Worm (Caenorhabditis elegans) whole organism, L2 larva: Measurements from ENCODE around the gene brf-1.

ENCODE experiments used
- C34F6.9 ChIP-seq: fragments of 150-350 bp; optimal IDR thresholded peaks from 2 replicates; lab custom pipeline; 2014; ENCODE audit warnings: missing biosample characterization, missing genetic modification characterization
- F13H6.1 ChIP-seq: sonication (generic microtip); optimal IDR thresholded peaks from 2 replicates; lab custom pipeline; 2016; ENCODE audit warnings: missing genetic modification characterization, missing compliant biosample characterization
- Y55F3AM.14 ChIP-seq: fragments of 200-800 bp; sonication (Bioruptor generic); optimal IDR thresholded peaks from 2 replicates; lab custom pipeline; 2018; ENCODE audit warnings: mild to moderate bottlenecking, missing genetic modification characterization, missing compliant biosample characterization
- ZK546.5 ChIP-seq: sonication (generic microtip); optimal IDR thresholded peaks from 2 replicates; lab custom pipeline; 2017; ENCODE audit warnings: missing biosample characterization, missing genetic modification characterization
- alr-1 ChIP-seq: fragments of 150-350 bp; optimal IDR thresholded peaks from 2 replicates; lab custom pipeline; 2014; ENCODE audit warnings: missing biosample characterization, missing genetic modification characterization
- aly-2 ChIP-seq: fragments of 150-350 bp; optimal IDR thresholded peaks from 2 replicates; lab custom pipeline; 2014; ENCODE audit warnings: missing biosample characterization, missing genetic modification characterization
- ama-1 ChIP-seq: fragments of 150-350 bp; optimal IDR thresholded peaks from 2 replicates; lab custom pipeline; 2018; ENCODE audit warnings: inconsistent platforms
- blmp-1 ChIP-seq: sonication (generic microtip); optimal IDR thresholded peaks from 2 replicates; lab custom pipeline; 2017; ENCODE audit warnings: missing genetic modification characterization, mild to moderate bottlenecking, missing compliant biosample characterization, antibody characterized with exemption, moderate library complexity; ENCODE audit not compliant: insufficient read depth
- ceh-16 ChIP-seq: fragments of 150-350 bp; optimal IDR thresholded peaks from 2 replicates; lab custom pipeline; 2014; ENCODE audit warnings: missing biosample characterization, missing genetic modification characterization
- crh-2 ChIP-seq: sonication (generic microtip); optimal IDR thresholded peaks from 2 replicates; lab custom pipeline; 2017; ENCODE audit warnings: missing biosample characterization, missing genetic modification characterization
- dmd-4 ChIP-seq: sonication (generic microtip); optimal IDR thresholded peaks from 2 replicates; lab custom pipeline; 2017; ENCODE audit warnings: missing biosample characterization, missing genetic modification characterization
- egl-27 ChIP-seq: sonication (generic microtip); optimal IDR thresholded peaks from 3 replicates; lab custom pipeline; 2017; ENCODE audit warnings: missing biosample characterization, missing genetic modification reagents, missing genetic modification characterization
- elt-3 ChIP-seq: sonication (generic microtip); optimal IDR thresholded peaks from 2 replicates; lab custom pipeline; 2017; ENCODE audit warnings: missing biosample characterization, missing genetic modification characterization
- fos-1 ChIP-seq: fragments of 150-350 bp; optimal IDR thresholded peaks from 2 replicates; lab custom pipeline; 2014; ENCODE audit warnings: missing biosample characterization, missing genetic modification characterization
- gmeb-1 ChIP-seq: fragments of 150-350 bp; optimal IDR thresholded peaks from 2 replicates; lab custom pipeline; 2014; ENCODE audit warnings: missing biosample characterization, missing genetic modification characterization
- lin-11 ChIP-seq: fragments of 150-350 bp; sonication (generic microtip); optimal IDR thresholded peaks from 2 replicates; lab custom pipeline; 2014; ENCODE audit warnings: missing biosample characterization, missing genetic modification characterization, inconsistent platforms, mixed read lengths
- lin-13 ChIP-seq: fragments of 150-350 bp; optimal IDR thresholded peaks from 2 replicates; lab custom pipeline; 2014; ENCODE audit warnings: missing biosample characterization, missing genetic modification reagents, missing genetic modification characterization
- lin-39 ChIP-seq: fragments of 150-350 bp; optimal IDR thresholded peaks from 2 replicates; lab custom pipeline; 2014; ENCODE audit warnings: missing biosample characterization, missing genetic modification reagents, missing genetic modification characterization
- lsy-2 ChIP-seq, 2 experiments: fragments of 150-350 bp in 1 of 2; sonication (generic microtip) in 1 of 2; optimal IDR thresholded peaks; 2 replicates each; lab custom pipeline; 2014 to 2017; ENCODE audit warnings: missing biosample characterization in 2 of 2, missing genetic modification characterization in 2 of 2
- mab-5 ChIP-seq: fragments of 150-350 bp; optimal IDR thresholded peaks from 2 replicates; lab custom pipeline; 2014; ENCODE audit warnings: missing biosample characterization, missing genetic modification characterization
- mbf-1 ChIP-seq: sonication (generic microtip); optimal IDR thresholded peaks from 2 replicates; lab custom pipeline; 2017; ENCODE audit warnings: missing biosample characterization, missing genetic modification characterization
- mdl-1 ChIP-seq, 2 experiments: fragments of 150-350 bp in 1 of 2; sonication (generic microtip) in 1 of 2; optimal IDR thresholded peaks; 2 replicates each; lab custom pipeline; 2017; ENCODE audit warnings: missing biosample characterization in 2 of 2, missing genetic modification characterization in 2 of 2
- nhr-10 ChIP-seq: sonication (generic microtip); optimal IDR thresholded peaks from 2 replicates; lab custom pipeline; 2017; ENCODE audit warnings: missing biosample characterization, missing genetic modification characterization
- nhr-11 ChIP-seq: fragments of 150-350 bp; optimal IDR thresholded peaks from 2 replicates; lab custom pipeline; 2014; ENCODE audit warnings: missing biosample characterization, missing genetic modification characterization
- nhr-12 ChIP-seq: fragments of 150-350 bp; optimal IDR thresholded peaks from 2 replicates; lab custom pipeline; 2014; ENCODE audit warnings: missing biosample characterization, missing genetic modification characterization
- nhr-129 ChIP-seq: fragments of 150-350 bp; optimal IDR thresholded peaks from 2 replicates; lab custom pipeline; 2014; ENCODE audit warnings: missing biosample characterization, missing genetic modification characterization
- nhr-21 ChIP-seq: fragments of 150-350 bp; optimal IDR thresholded peaks from 2 replicates; lab custom pipeline; 2014; ENCODE audit warnings: missing biosample characterization, missing genetic modification characterization
- nhr-23 ChIP-seq: fragments of 150-350 bp; optimal IDR thresholded peaks from 2 replicates; lab custom pipeline; 2014; ENCODE audit warnings: missing biosample characterization, missing genetic modification reagents, missing genetic modification characterization
- nhr-237 ChIP-seq: fragments of 150-350 bp; optimal IDR thresholded peaks from 2 replicates; lab custom pipeline; 2014; ENCODE audit warnings: missing biosample characterization, missing genetic modification characterization
- nhr-25 ChIP-seq: fragments of 150-350 bp; sonication (generic microtip); optimal IDR thresholded peaks from 3 replicates; lab custom pipeline; 2014; ENCODE audit warnings: missing biosample characterization, missing genetic modification characterization
- nhr-6 ChIP-seq: fragments of 150-350 bp; optimal IDR thresholded peaks from 2 replicates; lab custom pipeline; 2014; ENCODE audit warnings: missing biosample characterization, missing genetic modification characterization
- nhr-77 ChIP-seq: fragments of 150-350 bp; optimal IDR thresholded peaks from 2 replicates; lab custom pipeline; 2014; ENCODE audit warnings: missing biosample characterization, missing genetic modification characterization
- peb-1 ChIP-seq: fragments of 150-350 bp; optimal IDR thresholded peaks from 2 replicates; lab custom pipeline; 2014; ENCODE audit warnings: missing biosample characterization, missing genetic modification characterization
- sem-4 ChIP-seq: fragments of 150-350 bp; optimal IDR thresholded peaks from 2 replicates; lab custom pipeline; 2014; ENCODE audit warnings: missing biosample characterization, missing genetic modification reagents, missing genetic modification characterization
- skn-1 ChIP-seq: sonication (generic microtip); optimal IDR thresholded peaks from 2 replicates; lab custom pipeline; 2017; ENCODE audit warnings: missing biosample characterization, missing genetic modification characterization
- sma-3 ChIP-seq: sonication (generic microtip); optimal IDR thresholded peaks from 2 replicates; lab custom pipeline; 2016; ENCODE audit warnings: missing genetic modification reagents, missing genetic modification characterization, missing compliant biosample characterization
- sma-9 ChIP-seq, 2 experiments: fragments of 150-350 bp in 1 of 2; sonication (generic microtip) in 1 of 2; optimal IDR thresholded peaks; 2 replicates each; lab custom pipeline; 2014 to 2016; ENCODE audit warnings: missing genetic modification characterization in 2 of 2, mild to moderate bottlenecking in 1 of 2, missing biosample characterization in 1 of 2, missing compliant biosample characterization in 1 of 2, missing genetic modification reagents in 1 of 2, moderate library complexity in 1 of 2
- snpc-4 ChIP-seq: fragments of 150-350 bp; optimal IDR thresholded peaks from 2 replicates; lab custom pipeline; 2014; ENCODE audit warnings: missing biosample characterization, missing genetic modification characterization
- unc-39 ChIP-seq: fragments of 150-350 bp; optimal IDR thresholded peaks from 2 replicates; lab custom pipeline; 2014; ENCODE audit warnings: missing biosample characterization, missing genetic modification characterization
- unc-55 ChIP-seq: fragments of 150-350 bp; sonication (generic microtip); optimal IDR thresholded peaks from 3 replicates; lab custom pipeline; 2014; ENCODE audit warnings: missing biosample characterization, missing genetic modification reagents, missing genetic modification characterization
- unc-62 ChIP-seq: fragments of 150-350 bp; optimal IDR thresholded peaks from 2 replicates; lab custom pipeline; 2014; ENCODE audit warnings: missing biosample characterization, missing genetic modification reagents, missing genetic modification characterization
- ztf-1 ChIP-seq: fragments of 200-800 bp; sonication (Bioruptor generic); conservative IDR thresholded peaks from 2 replicates; pipeline ENCODE4 v1.3.6; 2022; ENCODE audit warnings: missing genetic modification characterization, missing compliant biosample characterization
- ztf-11 ChIP-seq: sonication (generic microtip); optimal IDR thresholded peaks from 2 replicates; lab custom pipeline; 2017; ENCODE audit warnings: missing biosample characterization, missing genetic modification characterization
- ztf-4 ChIP-seq: fragments of 150-350 bp; optimal IDR thresholded peaks from 2 replicates; lab custom pipeline; 2014; ENCODE audit warnings: missing biosample characterization, missing genetic modification characterization

Gene brf-1

ce11 chrII:7269783-7270182, 35.9 kb upstream of the brf-1 start:
- TF ChIP-seq fos-1 (peak; percentile 22), mab-5 (no peak)

ce11 chrII:7272513-7272912, 33.1 kb upstream of the brf-1 start:
- TF ChIP-seq ztf-4 (no peak), nhr-11 (no peak), lin-13 (no peak), lin-11 (tag; lab: Kevin White, UChicago) (no peak), gmeb-1 (tag; lab: Kevin White, UChicago) (no peak), fos-1 (peak; percentile 17), blmp-1 (tag; lab: Kevin White, UChicago) (peak; percentile 3), crh-2 (tag; lab: Kevin White, UChicago) (no peak), ceh-16 (tag; lab: Kevin White, UChicago) (no peak), snpc-4 (tag; lab: Kevin White, UChicago) (no peak), unc-62 (GFP tag; lab: Kevin White, UChicago) (no peak), mdl-1 (tag; optimal IDR thresholded peaks at IDR 0.05; lab: Kevin White, UChicago) (peak in 1 of 2 experiments; percentile 6), ama-1 (lab: Kevin White, UChicago) (no peak), sma-3 (GFP tag; lab: Kevin White, UChicago) (peak; percentile 62), nhr-21 (peak; percentile 68), sma-9 (GFP tag; optimal IDR thresholded peaks at IDR 0.05; lab: Kevin White, UChicago) (peak; percentile 49), sma-9 (tag; optimal IDR thresholded peaks at IDR 0.05; lab: Kevin White, UChicago) (no peak), lin-39 (tag; lab: Kevin White, UChicago) (no peak), nhr-25 (tag; lab: Kevin White, UChicago) (peak; percentile 74), ZK546.5 (tag; lab: Kevin White, UChicago) (no peak), egl-27 (tag; lab: Kevin White, UChicago) (peak; percentile 8), mbf-1 (no peak), lsy-2 (tag; optimal IDR thresholded peaks at IDR 0.05; lab: Kevin White, UChicago) (no peak), nhr-237 (tag; lab: Kevin White, UChicago) (no peak)

- TF ChIP-seq sma-9 (GFP tag; optimal IDR thresholded peaks at IDR 0.05; lab: Kevin White, UChicago) = peak; percentile 57
- no peak for TF ChIP-seq sma-9 (tag; optimal IDR thresholded peaks at IDR 0.05; lab: Kevin White, UChicago)
- TF ChIP-seq nhr-21 = peak; percentile 51
- peak; percentile 80 for TF ChIP-seq fos-1
- peak; percentile 63 for TF ChIP-seq crh-2 (tag; lab: Kevin White, UChicago)
- TF ChIP-seq ztf-11 (tag; lab: Kevin White, UChicago) = no peak
Observed at ce11 chrII:7273517-7273916, 32.1 kb upstream of the brf-1 start.

ce11 chrII:7277257-7277656, 28.4 kb upstream of the brf-1 start:
- no peak for TF ChIP-seq nhr-237 (tag; lab: Kevin White, UChicago)
- TF ChIP-seq ztf-11 (tag; lab: Kevin White, UChicago) = no peak
- peak; percentile 83 for TF ChIP-seq fos-1
- no peak for TF ChIP-seq mab-5
- no peak for TF ChIP-seq unc-55 (GFP tag; lab: Kevin White, UChicago)
- no peak for TF ChIP-seq blmp-1 (tag; lab: Kevin White, UChicago)
- TF ChIP-seq unc-39 (tag; lab: Kevin White, UChicago) = no peak
- TF ChIP-seq nhr-11 = no peak
- TF ChIP-seq ztf-1 = no peak
- TF ChIP-seq skn-1 (tag; lab: Kevin White, UChicago) = peak; percentile 7
- TF ChIP-seq nhr-12 = no peak
- TF ChIP-seq egl-27 (tag; lab: Kevin White, UChicago) = no peak
- no peak for TF ChIP-seq lsy-2 (tag; optimal IDR thresholded peaks at IDR 0.05; lab: Kevin White, UChicago)
- TF ChIP-seq nhr-77 = no peak
- TF ChIP-seq elt-3 = no peak
- no peak for TF ChIP-seq ZK546.5 (tag; lab: Kevin White, UChicago)
- TF ChIP-seq nhr-23 (tag; lab: Kevin White, UChicago) = no peak
- no peak for TF ChIP-seq sem-4 (tag; lab: Kevin White, UChicago)
- TF ChIP-seq peb-1 (tag; lab: Kevin White, UChicago) = no peak
- no peak for TF ChIP-seq gmeb-1 (tag; lab: Kevin White, UChicago)
- TF ChIP-seq snpc-4 (tag; lab: Kevin White, UChicago) = no peak
- peak; percentile 39 for TF ChIP-seq sma-9 (GFP tag; optimal IDR thresholded peaks at IDR 0.05; lab: Kevin White, UChicago)
- no peak for TF ChIP-seq sma-9 (tag; optimal IDR thresholded peaks at IDR 0.05; lab: Kevin White, UChicago)
- no peak for TF ChIP-seq ztf-4
- no peak for TF ChIP-seq nhr-129 (tag; lab: Kevin White, UChicago)
- TF ChIP-seq ama-1 (lab: Kevin White, UChicago) = no peak
- peak; percentile 32 for TF ChIP-seq F13H6.1 (tag; lab: Kevin White, UChicago)
- TF ChIP-seq C34F6.9 (tag; lab: Kevin White, UChicago) = no peak
- no peak for TF ChIP-seq nhr-6 (tag; lab: Kevin White, UChicago)
- TF ChIP-seq dmd-4 = no peak
- TF ChIP-seq nhr-10 (tag; lab: Kevin White, UChicago) = no peak
- no peak for TF ChIP-seq lin-11 (tag; lab: Kevin White, UChicago)
- no peak for TF ChIP-seq aly-2 (tag; lab: Kevin White, UChicago)
- TF ChIP-seq crh-2 (tag; lab: Kevin White, UChicago) = peak; percentile 29
- TF ChIP-seq lin-39 (tag; lab: Kevin White, UChicago) = no peak
- no peak for TF ChIP-seq nhr-21
- no peak for TF ChIP-seq sma-3 (GFP tag; lab: Kevin White, UChicago)
- TF ChIP-seq ceh-16 (tag; lab: Kevin White, UChicago) = no peak
- no peak for TF ChIP-seq alr-1 (tag; lab: Kevin White, UChicago)
- no peak for TF ChIP-seq Y55F3AM.14 (GFP tag; lab: Kevin White, UChicago)
- no peak for TF ChIP-seq lin-13
